Fruit fly (Drosophila melanogaster) S2 (cell line): ENCODE results near the gene CG4080.

Experiments
- CG8478 ChIP-seq: fragments of >200 bp; optimal IDR thresholded peaks from 2 replicates; lab custom pipeline; 2018
- CTCF ChIP-seq, 2 experiments: fragments of >200 bp; optimal IDR thresholded peaks; 2 replicates each; lab custom pipeline; 2018

DNA sequence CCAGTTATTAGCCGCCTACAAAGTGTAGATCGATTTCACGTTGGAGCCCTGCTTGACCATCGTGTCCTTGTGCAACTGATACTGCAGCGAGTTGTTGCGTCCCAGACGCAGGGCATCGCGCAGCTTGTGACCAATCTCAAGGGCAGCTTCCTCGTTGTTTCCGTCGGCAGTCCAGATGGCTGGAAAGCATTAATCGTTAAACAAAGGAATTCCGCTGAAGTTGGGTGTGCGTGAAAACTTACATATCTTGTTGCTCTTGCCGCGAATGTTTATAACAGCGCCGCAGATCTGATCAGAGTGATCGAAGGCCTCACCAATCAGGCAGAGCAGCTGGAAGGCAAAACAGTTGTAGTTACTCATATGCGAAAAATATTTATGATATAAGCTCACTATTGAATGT is 828 bp upstream of the CG4080 start:
- TF ChIP-seq CTCF (optimal IDR thresholded peaks at IDR 0.05; lab: Kevin White, UChicago), result no peak
- TF ChIP-seq CG8478 (lab: Kevin White, UChicago), result no peak
